Fruit fly (Drosophila melanogaster) whole organism, embryonic: ENCODE results near the gene CG32425.

Experiments used
- CG10462 ChIP-seq: fragments of 200-800 bp; sonication (Bioruptor generic); optimal IDR thresholded peaks from 2 replicates; lab custom pipeline; 2016; ENCODE audit warnings: missing biosample characterization, missing genetic modification characterization
- CG13287 ChIP-seq: fragments of 200-800 bp; sonication (Bioruptor generic); IDR thresholded peaks from 2 replicates; pipeline ENCODE4 v1.3.6; 2022; ENCODE audit warnings: missing biosample characterization, missing genetic modification characterization; ENCODE audit not compliant: partially characterized antibody
- CG4730 ChIP-seq: fragments of 200-800 bp; sonication (Bioruptor generic); IDR thresholded peaks from 2 replicates; pipeline ENCODE4 v1.3.6; 2022; ENCODE audit warnings: missing biosample characterization, missing genetic modification characterization
- Elba2 ChIP-seq: fragments of 200-800 bp; sonication (Bioruptor generic); optimal IDR thresholded peaks from 3 replicates; lab custom pipeline; 2016; ENCODE audit warnings: missing biosample characterization, missing genetic modification characterization
- Ptx1 ChIP-seq: fragments of 200-800 bp; sonication (Bioruptor generic); IDR thresholded peaks from 2 replicates; pipeline ENCODE4 v1.3.6; 2022; ENCODE audit warnings: missing biosample characterization, missing genetic modification characterization
- Trl ChIP-seq, 3 experiments: fragments of >200 bp in 2 of 3; fragments of 200-800 bp in 1 of 3; sonication (Bioruptor generic) in 1 of 3; optimal IDR thresholded peaks; 2 replicates in 1 of 3; 3 replicates in 2 of 3; lab custom pipeline; 2016 to 2017; ENCODE audit warnings: missing biosample characterization in 1 of 3, missing genetic modification characterization in 1 of 3
- cg ChIP-seq: fragments of 200-800 bp; sonication (Bioruptor generic); optimal IDR thresholded peaks from 3 replicates; lab custom pipeline; 2019; ENCODE audit warnings: missing biosample characterization, mild to moderate bottlenecking, missing genetic modification characterization, moderate library complexity
- phol ChIP-seq: fragments of 200-800 bp; sonication (Bioruptor generic); optimal IDR thresholded peaks from 3 replicates; lab custom pipeline; 2018; ENCODE audit warnings: missing biosample characterization, mild to moderate bottlenecking, missing genetic modification characterization, moderate library complexity
- sna ChIP-seq: fragments of 200-800 bp; sonication (Bioruptor generic); IDR thresholded peaks from 2 replicates; pipeline ENCODE4 v1.3.6; 2022; ENCODE audit warnings: missing biosample characterization, missing genetic modification characterization; ENCODE audit not compliant: partially characterized antibody

DNA sequence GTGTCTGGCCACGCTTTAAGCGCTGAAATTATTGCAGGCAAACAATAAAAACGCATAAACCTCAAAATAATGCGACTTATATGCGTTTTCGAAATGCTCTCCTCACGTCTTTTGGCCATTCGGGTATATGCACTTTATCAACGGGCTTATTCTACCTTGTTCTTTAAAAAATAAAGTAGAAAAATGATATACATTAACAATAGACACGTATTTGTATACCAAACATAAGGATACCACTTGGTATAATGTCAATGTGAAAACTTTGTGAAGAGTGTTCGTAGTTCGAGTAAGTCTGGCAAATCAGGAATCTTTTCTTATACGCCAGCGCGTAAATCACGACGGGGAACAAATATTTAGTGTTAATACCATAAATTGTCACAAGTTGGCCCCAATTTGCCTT lies 59.2 kb downstream of the CG32425 start:
- TF ChIP-seq cg (GFP tag; lab: Kevin White, UChicago) (no peak), CG4730 (GFP tag; lab: Robert Waterston, UW) (no peak), sna (GFP tag; lab: Robert Waterston, UW) (no peak), phol (peak; percentile 19), CG13287 (no peak), Elba2 (GFP tag; lab: Kevin White, UChicago) (no peak), CG10462 (GFP tag; lab: Kevin White, UChicago) (no peak), Trl (optimal IDR thresholded peaks at IDR 0.05; lab: Kevin White, UChicago) (no peak), Trl (GFP tag; optimal IDR thresholded peaks at IDR 0.05; lab: Kevin White, UChicago) (no peak), Ptx1 (GFP tag; lab: Robert Waterston, UW) (no peak)
